Fruit fly (Drosophila melanogaster) whole organism, embryonic: ENCODE data around the gene peg.

ENCODE experiments used
- CG10565 ChIP-seq: fragments of 200-800 bp; sonication (Bioruptor generic); optimal IDR thresholded peaks from 3 replicates; lab custom pipeline; 2016; ENCODE audit warnings: missing biosample characterization, mild to moderate bottlenecking, missing genetic modification characterization
- CG11398 ChIP-seq: fragments of 200-800 bp; sonication (Bioruptor generic); optimal IDR thresholded peaks from 2 replicates; lab custom pipeline; 2016; ENCODE audit warnings: missing biosample characterization, missing genetic modification characterization
- CG12219 ChIP-seq: fragments of 200-800 bp; sonication (Bioruptor generic); optimal IDR thresholded peaks from 3 replicates; lab custom pipeline; 2018; ENCODE audit warnings: missing biosample characterization, mild to moderate bottlenecking, missing genetic modification characterization
- CG14050 ChIP-seq: fragments of 200-800 bp; sonication (Bioruptor generic); IDR thresholded peaks from 3 replicates; pipeline ENCODE4 v1.3.6; 2022; ENCODE audit warnings: missing biosample characterization, missing genetic modification characterization
- CG14667 ChIP-seq: fragments of 200-800 bp; sonication (Bioruptor generic); IDR thresholded peaks from 2 replicates; pipeline ENCODE4 v1.3.6; 2022; ENCODE audit warnings: missing biosample characterization, missing genetic modification characterization
- CG34376 ChIP-seq: fragments of 200-800 bp; sonication (Bioruptor generic); optimal IDR thresholded peaks from 2 replicates; lab custom pipeline; 2018; ENCODE audit warnings: missing biosample characterization, mild to moderate bottlenecking, missing genetic modification characterization
- CG5245 ChIP-seq: fragments of 200-800 bp; sonication (Bioruptor generic); optimal IDR thresholded peaks from 3 replicates; lab custom pipeline; 2016; ENCODE audit warnings: missing biosample characterization, missing genetic modification characterization
- CG7556 ChIP-seq: fragments of 200-800 bp; sonication (Bioruptor generic); optimal IDR thresholded peaks from 2 replicates; lab custom pipeline; 2017; ENCODE audit warnings: missing biosample characterization, mild to moderate bottlenecking, missing genetic modification characterization
- CG7963 ChIP-seq: fragments of 200-800 bp; sonication (Bioruptor generic); IDR thresholded peaks from 3 replicates; pipeline ENCODE4 v1.3.6; 2022; ENCODE audit warnings: missing biosample characterization, missing genetic modification characterization; ENCODE audit not compliant: partially characterized antibody
- CG8765 ChIP-seq: fragments of 200-800 bp; sonication (Bioruptor generic); IDR thresholded peaks from 2 replicates; pipeline ENCODE4 v1.3.6; 2022; ENCODE audit warnings: missing biosample characterization, missing genetic modification characterization
- Deaf1 ChIP-seq: fragments of 200-800 bp; optimal IDR thresholded peaks from 3 replicates; lab custom pipeline; 2019; ENCODE audit warnings: missing biosample characterization, mild to moderate bottlenecking, missing genetic modification characterization, moderate library complexity
- Ets97D ChIP-seq: fragments of 200-800 bp; sonication (Bioruptor generic); optimal IDR thresholded peaks from 3 replicates; lab custom pipeline; 2016; ENCODE audit warnings: missing biosample characterization, missing genetic modification characterization
- Fer2 ChIP-seq: fragments of 200-800 bp; sonication (Bioruptor generic); optimal IDR thresholded peaks from 2 replicates; lab custom pipeline; 2018; ENCODE audit warnings: missing biosample characterization, mild to moderate bottlenecking, missing genetic modification characterization, moderate library complexity
- HLH3B ChIP-seq: fragments of 200-800 bp; sonication (Bioruptor generic); IDR thresholded peaks from 2 replicates; pipeline ENCODE4 v1.3.6; 2022; ENCODE audit warnings: missing biosample characterization, missing genetic modification characterization
- HLH54F ChIP-seq: fragments of 200-800 bp; sonication (Bioruptor generic); optimal IDR thresholded peaks from 3 replicates; lab custom pipeline; 2016; ENCODE audit warnings: missing biosample characterization, missing genetic modification characterization
- Lim3 ChIP-seq: fragments of 200-800 bp; sonication (Bioruptor generic); IDR thresholded peaks from 2 replicates; pipeline ENCODE4 v1.3.6; 2022; ENCODE audit warnings: missing biosample characterization, missing genetic modification characterization
- MBD-R2 ChIP-seq: fragments of 200-800 bp; sonication (Bioruptor generic); IDR thresholded peaks from 2 replicates; pipeline ENCODE4 v1.3.6; 2022; ENCODE audit warnings: missing biosample characterization, missing genetic modification characterization
- MTF-1 ChIP-seq: fragments of 200-800 bp; sonication (Bioruptor generic); optimal IDR thresholded peaks from 2 replicates; lab custom pipeline; 2018; ENCODE audit warnings: missing biosample characterization, mild to moderate bottlenecking, missing genetic modification characterization, borderline replicate concordance
- Med ChIP-seq: fragments of 200-800 bp; sonication (Bioruptor generic); peaks from one replicate; lab custom pipeline; 2016; ENCODE audit warnings: missing biosample characterization, missing genetic modification characterization, mild to moderate bottlenecking, inconsistent platforms, moderate library complexity
- Ptx1 ChIP-seq: fragments of 200-800 bp; sonication (Bioruptor generic); IDR thresholded peaks from 2 replicates; pipeline ENCODE4 v1.3.6; 2022; ENCODE audit warnings: missing biosample characterization, missing genetic modification characterization
- ab ChIP-seq: fragments of 200-800 bp; sonication (Bioruptor generic); optimal IDR thresholded peaks from 2 replicates; lab custom pipeline; 2016; ENCODE audit warnings: missing biosample characterization, missing genetic modification characterization
- ase ChIP-seq: fragments of 200-800 bp; sonication (Bioruptor generic); IDR thresholded peaks from 3 replicates; pipeline ENCODE4 v1.3.6; 2022; ENCODE audit warnings: missing biosample characterization, missing genetic modification characterization
- ash1 ChIP-seq: fragments of 200-800 bp; sonication (Bioruptor generic); optimal IDR thresholded peaks from 2 replicates; lab custom pipeline; 2018; ENCODE audit warnings: missing biosample characterization, mild to moderate bottlenecking, missing genetic modification characterization
- croc ChIP-seq: fragments of 200-800 bp; sonication (Bioruptor generic); conservative IDR thresholded peaks from 3 replicates; pipeline ENCODE4 v1.3.6; 2022; ENCODE audit warnings: missing biosample characterization, missing genetic modification characterization
- crol ChIP-seq: fragments of 200-800 bp; sonication (Bioruptor generic); IDR thresholded peaks from 2 replicates; pipeline ENCODE4 v1.3.6; 2022; ENCODE audit warnings: missing biosample characterization, missing genetic modification characterization
- gsb-n ChIP-seq: fragments of 200-800 bp; sonication (Bioruptor generic); optimal IDR thresholded peaks from 3 replicates; lab custom pipeline; 2018; ENCODE audit warnings: missing biosample characterization, mild to moderate bottlenecking, missing genetic modification characterization
- ind ChIP-seq: fragments of 200-800 bp; sonication (Bioruptor generic); optimal IDR thresholded peaks from 3 replicates; lab custom pipeline; 2016; ENCODE audit warnings: missing biosample characterization, missing genetic modification characterization
- insv ChIP-seq, 2 experiments: fragments of 200-800 bp; sonication (Bioruptor generic); optimal IDR thresholded peaks; 3 replicates each; lab custom pipeline; 2016 to 2018; ENCODE audit warnings: missing biosample characterization in 2 of 2, missing genetic modification characterization in 2 of 2
- jigr1 ChIP-seq: fragments of 200-800 bp; sonication (Bioruptor generic); IDR thresholded peaks from 3 replicates; pipeline ENCODE4 v1.3.6; 2022; ENCODE audit warnings: missing biosample characterization, missing genetic modification characterization
- jumu ChIP-seq: fragments of 200-800 bp; sonication (Bioruptor generic); optimal IDR thresholded peaks from 3 replicates; lab custom pipeline; 2016; ENCODE audit warnings: missing biosample characterization, missing genetic modification characterization
- onecut ChIP-seq: fragments of 200-800 bp; sonication (Bioruptor generic); IDR thresholded peaks from 2 replicates; pipeline ENCODE4 v1.3.6; 2022; ENCODE audit warnings: missing biosample characterization, missing genetic modification characterization
- p53 ChIP-seq: fragments of 200-800 bp; sonication (Bioruptor generic); optimal IDR thresholded peaks from 2 replicates; lab custom pipeline; 2016; ENCODE audit warnings: missing biosample characterization, missing genetic modification characterization
- ranshi ChIP-seq: fragments of 200-800 bp; sonication (Bioruptor generic); IDR thresholded peaks from 2 replicates; pipeline ENCODE4 v1.3.6; 2022; ENCODE audit warnings: missing biosample characterization, missing genetic modification characterization
- scrt ChIP-seq: fragments of 200-800 bp; sonication (Bioruptor generic); optimal IDR thresholded peaks from 2 replicates; lab custom pipeline; 2018; ENCODE audit warnings: missing biosample characterization, mild to moderate bottlenecking, missing genetic modification characterization, moderate library complexity
- sens ChIP-seq: fragments of 200-800 bp; sonication (Bioruptor generic); peaks from one replicate; lab custom pipeline; 2016; ENCODE audit warnings: missing biosample characterization, missing genetic modification characterization
- tio ChIP-seq: fragments of 200-800 bp; sonication (Bioruptor generic); optimal IDR thresholded peaks from 2 replicates; lab custom pipeline; 2017; ENCODE audit warnings: missing biosample characterization, missing genetic modification characterization, inconsistent platforms
- twi ChIP-seq: fragments of 200-800 bp; optimal IDR thresholded peaks from 2 replicates; lab custom pipeline; 2019; ENCODE audit warnings: missing biosample characterization, mild to moderate bottlenecking, missing genetic modification characterization, moderate library complexity
- unc-4 ChIP-seq: fragments of 200-800 bp; sonication (Bioruptor generic); IDR thresholded peaks from 2 replicates; pipeline ENCODE4 v1.3.6; 2022; ENCODE audit warnings: missing biosample characterization, missing genetic modification characterization; ENCODE audit not compliant: partially characterized antibody

The peg gene

dm6 chr3R:21057519-21057918, 33.6 kb upstream of the peg start:
- no peak for TF ChIP-seq gsb-n (tag; lab: Kevin White, UChicago)
- no peak for TF ChIP-seq jigr1 (GFP tag; lab: Robert Waterston, UW)
- TF ChIP-seq ranshi (GFP tag; lab: Robert Waterston, UW): no peak
- TF ChIP-seq Ptx1 (GFP tag; lab: Robert Waterston, UW): no peak
- TF ChIP-seq, all 482 proteins: peak for 0

DNA sequence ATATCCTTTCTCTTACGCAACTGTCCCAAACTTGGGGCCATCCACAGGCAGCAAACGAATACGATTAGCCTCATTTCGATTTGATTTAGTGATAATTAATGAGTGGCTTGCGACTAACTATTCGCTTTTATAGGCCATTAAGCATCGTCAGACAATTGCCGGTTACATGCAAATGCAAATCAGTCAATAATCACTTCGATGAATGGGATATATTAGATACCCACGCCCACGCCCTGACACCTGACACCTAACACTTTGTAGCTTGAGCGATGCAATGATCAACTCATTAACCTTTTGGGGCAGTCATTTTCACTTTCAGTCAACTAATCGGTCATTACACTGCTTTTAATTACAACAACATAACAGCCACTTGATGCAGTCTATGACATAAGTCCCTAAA, 26.9 kb upstream of the peg start, which contains the start of gene Jhbp15:
Jhbp15 (minus strand) TSS at position 101 of the 400 bp plus-strand sequence.
- TF ChIP-seq ab (GFP tag; lab: Kevin White, UChicago): no peak
- no peak for TF ChIP-seq onecut (GFP tag; lab: Robert Waterston, UW)
- no peak for TF ChIP-seq Fer2 (tag; lab: Kevin White, UChicago)
- no peak for TF ChIP-seq CG12219 (GFP tag; lab: Kevin White, UChicago)
- no peak for TF ChIP-seq ash1 (GFP tag; lab: Kevin White, UChicago)
- no peak for TF ChIP-seq Deaf1
- TF ChIP-seq CG5245 (GFP tag; lab: Kevin White, UChicago): no peak
- no peak for TF ChIP-seq Ets97D
- no peak for TF ChIP-seq HLH54F (GFP tag; lab: Kevin White, UChicago)
- TF ChIP-seq CG8765 (GFP tag; lab: Robert Waterston, UW): no peak
- no peak for TF ChIP-seq ind (GFP tag; lab: Kevin White, UChicago)
- TF ChIP-seq insv (GFP tag; optimal IDR thresholded peaks at IDR 0.05; lab: Kevin White, UChicago): no peak
- no peak for TF ChIP-seq CG7963 (GFP tag; lab: Robert Waterston, UW)

- TF ChIP-seq CG10565 (GFP tag; lab: Kevin White, UChicago): no peak
- TF ChIP-seq Med (GFP tag; lab: Kevin White, UChicago): no peak
Observed at dm6 chr3R:21048729-21049128, 24.8 kb upstream of the peg start, which contains the start of gene CG7079. CG7079 (minus strand) TSS chr3R:21048829.

DNA sequence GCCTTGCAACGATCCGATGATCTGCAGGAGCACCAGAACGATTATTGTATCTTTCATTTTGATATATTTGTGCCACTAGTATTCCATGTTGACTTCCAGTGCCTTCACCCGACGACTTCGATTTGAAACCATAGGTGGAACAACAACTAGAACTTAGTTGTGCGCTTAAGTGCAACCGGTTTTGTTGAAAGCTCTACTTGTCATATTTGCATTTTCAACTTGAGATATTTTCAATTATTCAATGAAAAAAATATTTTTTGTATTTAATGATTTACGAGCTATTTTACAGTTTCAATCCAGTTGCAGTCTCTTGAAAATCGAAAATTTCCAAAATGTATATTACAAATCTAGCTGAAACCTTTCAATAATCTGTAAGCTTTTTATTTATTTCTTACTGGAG, 23.0 kb upstream of the peg start, which contains the start of gene CG31207:
CG31207 (minus strand) TSS at position 101 of the 400 bp plus-strand sequence.
- no peak for TF ChIP-seq CG14050 (GFP tag; lab: Robert Waterston, UW)
- no peak for TF ChIP-seq CG12219 (GFP tag; lab: Kevin White, UChicago)
- TF ChIP-seq HLH3B (GFP tag; lab: Robert Waterston, UW): no peak
- TF ChIP-seq twi: no peak
- no peak for TF ChIP-seq p53 (GFP tag; lab: Kevin White, UChicago)
- no peak for TF ChIP-seq ase (GFP tag; lab: Robert Waterston, UW)
- TF ChIP-seq tio (GFP tag; lab: Kevin White, UChicago): no peak
- TF ChIP-seq CG7556: no peak
- TF ChIP-seq croc: no peak
- no peak for TF ChIP-seq MBD-R2 (GFP tag; lab: Robert Waterston, UW)
- no peak for TF ChIP-seq jumu
- TF ChIP-seq sens: no peak
- TF ChIP-seq unc-4: no peak
- TF ChIP-seq CG34376 (GFP tag; lab: Kevin White, UChicago): no peak
- TF ChIP-seq scrt: no peak
- TF ChIP-seq MTF-1 (GFP tag; lab: Kevin White, UChicago): no peak
- TF ChIP-seq CG11398 (GFP tag; lab: Kevin White, UChicago): no peak
- TF ChIP-seq CG14667 (GFP tag; lab: Robert Waterston, UW): no peak
- no peak for TF ChIP-seq crol (GFP tag; lab: Robert Waterston, UW)
- TF ChIP-seq Lim3: no peak
